Fruit fly (Drosophila melanogaster): Measurements from ENCODE around the gene alpha4GT1.

DNA sequence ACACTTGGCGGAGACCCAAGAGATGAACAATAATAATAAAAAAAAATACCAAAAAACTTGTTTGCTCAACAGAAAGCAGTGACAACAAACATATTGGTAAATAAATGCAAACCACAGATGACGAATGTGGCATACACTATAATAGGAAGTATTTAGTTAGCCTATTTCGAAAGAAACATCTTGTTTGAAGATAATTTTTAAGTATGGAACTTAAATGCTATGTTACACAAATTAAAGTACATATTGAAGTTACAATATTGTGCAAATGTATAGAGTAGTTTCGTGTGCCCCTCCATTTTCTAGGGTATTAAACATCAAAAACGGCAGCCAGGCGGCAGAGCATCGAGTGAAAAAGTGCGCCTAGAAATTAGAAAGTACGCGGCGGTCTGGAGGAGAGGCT is 19.5 kb downstream of the alpha4GT1 start:
- TF ChIP-seq fd85E (GFP tag; optimal IDR thresholded peaks at IDR 0.05) (no peak), dac (GFP tag; optimal IDR thresholded peaks at IDR 0.05) (peak; percentile 69), Hr39 (GFP tag; optimal IDR thresholded peaks at IDR 0.05) (no peak), CG4318 (GFP tag; optimal IDR thresholded peaks at IDR 0.05) (peak; percentile 86), Lpt (GFP tag; optimal IDR thresholded peaks at IDR 0.05) (peak; percentile 11), Blimp-1 (GFP tag; optimal IDR thresholded peaks at IDR 0.05) (no peak)

Measured in whole organism, prepupa.